Fruit fly (Drosophila melanogaster): ENCODE data around the gene chinmo.
A peak's percentile ranks its signal among the peaks of the same experiment; 100 is the strongest.

The chinmo gene

DNA sequence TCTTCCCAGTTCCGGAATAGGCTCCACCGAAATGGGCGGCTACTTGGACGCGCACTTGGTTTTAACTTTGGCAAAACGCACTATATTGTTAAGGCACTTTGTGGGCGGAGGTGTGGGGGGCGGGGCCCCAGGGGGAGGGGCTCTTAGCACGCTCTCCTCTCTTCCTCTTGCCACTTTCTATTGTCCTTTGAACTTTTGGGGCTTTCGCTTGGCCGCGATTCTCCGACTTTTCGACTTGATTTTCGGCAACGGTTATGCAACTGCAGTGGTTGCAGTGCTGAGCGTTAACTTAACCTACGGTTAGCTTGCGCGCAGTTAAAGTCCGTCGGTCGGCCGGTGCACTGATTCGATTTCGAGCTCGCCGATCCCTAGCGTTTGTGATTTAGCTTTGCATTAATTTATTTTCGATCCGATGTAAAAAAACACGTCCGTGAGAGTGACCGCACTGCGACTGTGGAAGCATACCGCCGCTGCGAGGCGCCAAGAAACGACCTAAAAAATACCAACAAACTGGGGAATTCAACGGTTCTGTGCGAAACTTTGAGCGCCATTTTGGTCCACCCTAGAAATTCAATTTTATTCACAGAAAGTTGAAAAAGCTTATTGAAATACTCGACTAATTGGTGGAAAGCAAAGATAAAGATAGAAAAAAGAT, 73.0 kb downstream of the chinmo start, which contains the start of gene Rim2 (continued):
- TF ChIP-seq lab (GFP tag; optimal IDR thresholded peaks at IDR 0.05), result peak; percentile 16
- TF ChIP-seq CrebB (tag; optimal IDR thresholded peaks at IDR 0.05), result peak; percentile 19
- no peak for TF ChIP-seq CG10147 (GFP tag; optimal IDR thresholded peaks at IDR 0.05)
- TF ChIP-seq CG2678 (tag; optimal IDR thresholded peaks at IDR 0.05), result no peak
- no peak for TF ChIP-seq CG9215 (GFP tag; IDR thresholded peaks at IDR 0.05)
- peak; percentile 51; the same call in 1 of the 2 replicates for TF ChIP-seq amos (GFP tag; IDR thresholded peaks at IDR 0.05; ENCODE audit: partially characterized antibody)
- no peak for TF ChIP-seq wdn (GFP tag; IDR thresholded peaks at IDR 0.05)
- peak; percentile 34 for TF ChIP-seq CG10267 (tag; optimal IDR thresholded peaks at IDR 0.05)
- TF ChIP-seq Gsc (GFP tag; IDR thresholded peaks at IDR 0.05), result no peak
- TF ChIP-seq CG10543 (GFP tag; optimal IDR thresholded peaks at IDR 0.05), result no peak
- TF ChIP-seq kay (GFP tag; optimal IDR thresholded peaks at IDR 0.05), result no peak
- TF ChIP-seq CG11560 (tag; IDR thresholded peaks at IDR 0.05), result no peak
- no peak for TF ChIP-seq CG30403 (GFP tag; optimal IDR thresholded peaks at IDR 0.05)
- peak; percentile 43; the same call in 1 of the 2 replicates for TF ChIP-seq Bgb (GFP tag; IDR thresholded peaks at IDR 0.05; ENCODE audit: partially characterized antibody)
- TF ChIP-seq CG11456 (GFP tag; IDR thresholded peaks at IDR 0.05), result no peak
- TF ChIP-seq nerfin-2 (GFP tag; IDR thresholded peaks at IDR 0.05; ENCODE audit: partially characterized antibody), result no peak
- peak; percentile 81 for TF ChIP-seq Myb (GFP tag; optimal IDR thresholded peaks at IDR 0.05)
- TF ChIP-seq lilli (GFP tag; optimal IDR thresholded peaks at IDR 0.05), result peak; percentile 12
- TF ChIP-seq CG1602 (GFP tag; optimal IDR thresholded peaks at IDR 0.05), result no peak
- TF ChIP-seq so (GFP tag; IDR thresholded peaks at IDR 0.05), result peak; percentile 13; the same call in 1 of the 3 replicates
- no peak for TF ChIP-seq Sry-β (GFP tag; optimal IDR thresholded peaks at IDR 0.05)
- TF ChIP-seq gem (tag; optimal IDR thresholded peaks at IDR 0.05), result no peak
- TF ChIP-seq CG8290 (GFP tag; optimal IDR thresholded peaks at IDR 0.05), result peak; percentile 40
- TF ChIP-seq CG8290 (tag; optimal IDR thresholded peaks at IDR 0.05), result peak in 1 of 2 experiments; percentile 68
- peak; percentile 31; the same call in 1 of the 4 replicates for TF ChIP-seq chinmo (GFP tag; IDR thresholded peaks at IDR 0.05; ENCODE audit: partially characterized antibody)
- no peak for TF ChIP-seq CG4730 (GFP tag; IDR thresholded peaks at IDR 0.05)
- TF ChIP-seq CG4617 (GFP tag; optimal IDR thresholded peaks at IDR 0.05; ENCODE audit: borderline replicate concordance), result peak; percentile 77
- TF ChIP-seq Drgx (GFP tag; IDR thresholded peaks at IDR 0.05), result no peak; the same call in 1 of the 2 replicates
- TF ChIP-seq CG9437 (GFP tag; optimal IDR thresholded peaks at IDR 0.05), result no peak
- TF ChIP-seq CG15269 (tag; optimal IDR thresholded peaks at IDR 0.05), result no peak

DNA sequence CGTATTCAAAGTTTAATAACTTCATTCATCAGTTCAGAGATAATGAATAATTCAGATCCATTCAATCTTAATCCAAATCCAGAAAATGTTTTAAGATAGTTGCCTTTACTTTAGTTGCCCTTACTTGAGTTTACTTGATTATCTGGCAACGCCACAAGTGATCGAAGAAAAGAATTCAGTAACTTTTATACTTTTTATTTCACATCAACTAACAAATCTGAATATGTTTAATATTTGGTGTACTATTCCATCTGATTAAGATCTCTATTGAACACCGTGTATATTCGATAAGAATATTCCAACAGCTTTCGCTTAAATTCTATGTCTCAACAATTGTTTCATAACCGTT, 73.5 kb downstream of the chinmo start:
- TF ChIP-seq Hr51 (GFP tag; optimal IDR thresholded peaks at IDR 0.05), result no peak
- TF ChIP-seq dysf (GFP tag; IDR thresholded peaks at IDR 0.05), result no peak
- no peak for TF ChIP-seq da (GFP tag; optimal IDR thresholded peaks at IDR 0.05)
- no peak for TF ChIP-seq Sox100B (GFP tag; optimal IDR thresholded peaks at IDR 0.05)
- no peak for TF ChIP-seq Neu2 (GFP tag; optimal IDR thresholded peaks at IDR 0.05; ENCODE audit: borderline replicate concordance)
- TF ChIP-seq ase (GFP tag; IDR thresholded peaks at IDR 0.05), result no peak
- peak; percentile 29 for TF ChIP-seq lbe (GFP tag; optimal IDR thresholded peaks at IDR 0.05)
- no peak for TF ChIP-seq sc (optimal IDR thresholded peaks at IDR 0.05)
- TF ChIP-seq sc (GFP tag; optimal IDR thresholded peaks at IDR 0.05), result no peak
- no peak for TF ChIP-seq Elba2 (GFP tag; optimal IDR thresholded peaks at IDR 0.05)
- TF ChIP-seq Mrtf (GFP tag; IDR thresholded peaks at IDR 0.05), result no peak
- no peak for TF ChIP-seq PHDP (tag; optimal IDR thresholded peaks at IDR 0.05)
- no peak for TF ChIP-seq tll (GFP tag; optimal IDR thresholded peaks at IDR 0.05)
- no peak for TF ChIP-seq jumu (GFP tag; optimal IDR thresholded peaks at IDR 0.05)
- TF ChIP-seq BEAF-32 (GFP tag; optimal IDR thresholded peaks at IDR 0.05), result peak; percentile 6
- peak; percentile 86 for TF ChIP-seq CG15601 (tag; optimal IDR thresholded peaks at IDR 0.05)
- no peak for TF ChIP-seq jigr1 (GFP tag; IDR thresholded peaks at IDR 0.05)
- no peak for TF ChIP-seq scrt (GFP tag; optimal IDR thresholded peaks at IDR 0.05)
- TF ChIP-seq Ets65A (GFP tag), result no peak
- no peak for TF ChIP-seq Meics (GFP tag; optimal IDR thresholded peaks at IDR 0.05)
- TF ChIP-seq Oli (tag; optimal IDR thresholded peaks at IDR 0.05), result no peak
